Fruit fly (Drosophila melanogaster) whole organism, embryonic: ENCODE results near the gene Ublcp1.

Source experiments
- Ada2b ChIP-seq: fragments of 200-800 bp; sonication (Bioruptor generic); IDR thresholded peaks from 2 replicates; pipeline ENCODE4 v1.3.6; 2022; ENCODE audit warnings: missing biosample characterization, missing genetic modification characterization
- Asciz ChIP-seq: fragments of 200-800 bp; sonication (Bioruptor generic); optimal IDR thresholded peaks from 2 replicates; lab custom pipeline; 2017; ENCODE audit warnings: missing biosample characterization, mild to moderate bottlenecking, missing genetic modification characterization, missing genetic modification reagents
- B-H2 ChIP-seq: fragments of 200-800 bp; sonication (Bioruptor generic); optimal IDR thresholded peaks from 2 replicates; lab custom pipeline; 2018; ENCODE audit warnings: missing biosample characterization, mild to moderate bottlenecking, missing genetic modification characterization
- Bdp1 ChIP-seq: fragments of 200-800 bp; sonication (Bioruptor generic); optimal IDR thresholded peaks from 3 replicates; lab custom pipeline; 2016; ENCODE audit warnings: missing biosample characterization, missing genetic modification characterization
- CG1024 ChIP-seq: fragments of 200-800 bp; sonication (Bioruptor generic); IDR thresholded peaks from 2 replicates; pipeline ENCODE4 v1.3.6; 2022; ENCODE audit warnings: missing biosample characterization, missing genetic modification characterization
- CG13123 ChIP-seq: fragments of 200-800 bp; sonication (Bioruptor generic); optimal IDR thresholded peaks from 2 replicates; lab custom pipeline; 2016; ENCODE audit warnings: missing biosample characterization, missing genetic modification characterization
- CG15601 ChIP-seq: fragments of 200-800 bp; sonication (Bioruptor generic); optimal IDR thresholded peaks from 3 replicates; lab custom pipeline; 2019; ENCODE audit warnings: missing biosample characterization, mild to moderate bottlenecking, missing genetic modification characterization, moderate library complexity
- CG1647 ChIP-seq: fragments of 200-800 bp; sonication (Bioruptor generic); optimal IDR thresholded peaks from 3 replicates; lab custom pipeline; 2016; ENCODE audit warnings: missing biosample characterization, missing genetic modification characterization
- CG17328 ChIP-seq: fragments of 200-800 bp; sonication (Bioruptor generic); IDR thresholded peaks from 2 replicates; pipeline ENCODE4 v1.3.6; 2022; ENCODE audit warnings: missing biosample characterization, missing genetic modification characterization
- CG17361 ChIP-seq: fragments of 200-800 bp; sonication (Bioruptor generic); IDR thresholded peaks from 3 replicates; pipeline ENCODE4 v1.3.6; 2022; ENCODE audit warnings: missing biosample characterization, missing genetic modification characterization
- CG2116 ChIP-seq: fragments of 200-800 bp; sonication (Bioruptor generic); optimal IDR thresholded peaks from 3 replicates; lab custom pipeline; 2018; ENCODE audit warnings: missing biosample characterization, mild to moderate bottlenecking, missing genetic modification characterization
- CG31365 ChIP-seq: fragments of 200-800 bp; sonication (Bioruptor generic); optimal IDR thresholded peaks from 2 replicates; lab custom pipeline; 2018; ENCODE audit warnings: missing biosample characterization, mild to moderate bottlenecking, missing genetic modification characterization
- CG32772 ChIP-seq: fragments of 200-800 bp; sonication (Bioruptor generic); IDR thresholded peaks from 2 replicates; pipeline ENCODE4 v1.3.6; 2022; ENCODE audit warnings: missing biosample characterization, missing genetic modification characterization
- CG4707 ChIP-seq: fragments of 200-800 bp; sonication (Bioruptor generic); optimal IDR thresholded peaks from 2 replicates; lab custom pipeline; 2018; ENCODE audit warnings: missing biosample characterization, mild to moderate bottlenecking, missing genetic modification characterization, moderate library complexity
- CG5953 ChIP-seq: fragments of 200-800 bp; sonication (Bioruptor generic); IDR thresholded peaks from 2 replicates; pipeline ENCODE4 v1.3.6; 2022; ENCODE audit warnings: missing biosample characterization, missing genetic modification characterization
- CG6175 ChIP-seq: fragments of 200-800 bp; sonication (Bioruptor generic); IDR thresholded peaks from 3 replicates; pipeline ENCODE4 v1.3.6; 2022; ENCODE audit warnings: missing biosample characterization, missing genetic modification characterization
- CG6254 ChIP-seq: fragments of 200-800 bp; sonication (Bioruptor generic); optimal IDR thresholded peaks from 3 replicates; lab custom pipeline; 2017; ENCODE audit warnings: mild to moderate bottlenecking, missing biosample characterization, missing genetic modification reagents, missing genetic modification characterization
- CG6654 ChIP-seq: fragments of 200-800 bp; sonication (Bioruptor generic); optimal IDR thresholded peaks from 2 replicates; lab custom pipeline; 2017; ENCODE audit warnings: missing biosample characterization, mild to moderate bottlenecking, missing genetic modification characterization
- CG8281 ChIP-seq: fragments of 200-800 bp; sonication (Bioruptor generic); optimal IDR thresholded peaks from 2 replicates; lab custom pipeline; 2018; ENCODE audit warnings: missing biosample characterization, mild to moderate bottlenecking, missing genetic modification characterization, moderate library complexity
- CG8765 ChIP-seq: fragments of 200-800 bp; sonication (Bioruptor generic); IDR thresholded peaks from 2 replicates; pipeline ENCODE4 v1.3.6; 2022; ENCODE audit warnings: missing biosample characterization, missing genetic modification characterization
- Dfd ChIP-seq, 2 experiments: fragments of >200 bp; optimal IDR thresholded peaks; 2 replicates each; lab custom pipeline; 2017; ENCODE audit warnings: missing biosample characterization in 2 of 2, missing genetic modification characterization in 2 of 2
- Doc2 ChIP-seq: fragments of 200-800 bp; sonication (Bioruptor generic); IDR thresholded peaks from 2 replicates; pipeline ENCODE4 v1.3.6; 2022; ENCODE audit warnings: missing biosample characterization, missing genetic modification characterization
- Gsc ChIP-seq: fragments of 200-800 bp; sonication (Bioruptor generic); IDR thresholded peaks from 2 replicates; pipeline ENCODE4 v1.3.6; 2022; ENCODE audit warnings: missing biosample characterization, missing genetic modification characterization
- Hmr ChIP-seq: fragments of 200-800 bp; sonication (Bioruptor generic); optimal IDR thresholded peaks from 3 replicates; lab custom pipeline; 2017; ENCODE audit warnings: mild to moderate bottlenecking, missing biosample characterization, missing genetic modification reagents, missing genetic modification characterization
- Hsf ChIP-seq: fragments of 200-800 bp; sonication (Bioruptor generic); optimal IDR thresholded peaks from 3 replicates; lab custom pipeline; 2016; ENCODE audit warnings: missing biosample characterization, missing genetic modification characterization
- Jarid2 ChIP-seq: fragments of 200-800 bp; sonication (Bioruptor generic); optimal IDR thresholded peaks from 3 replicates; lab custom pipeline; 2017; ENCODE audit warnings: mild to moderate bottlenecking, missing biosample characterization, missing genetic modification reagents, missing genetic modification characterization
- Mes4 ChIP-seq: fragments of 200-800 bp; sonication (Bioruptor generic); optimal IDR thresholded peaks from 2 replicates; lab custom pipeline; 2016; ENCODE audit warnings: missing biosample characterization, missing genetic modification characterization
- Mrtf ChIP-seq: fragments of 200-800 bp; sonication (Bioruptor generic); IDR thresholded peaks from 3 replicates; pipeline ENCODE4 v1.3.6; 2022; ENCODE audit warnings: missing biosample characterization, missing genetic modification characterization
- Tbp ChIP-seq: fragments of >200 bp; optimal IDR thresholded peaks from 2 replicates; lab custom pipeline; 2018; ENCODE audit warnings: missing biosample characterization, missing genetic modification characterization
- YL-1 ChIP-seq: fragments of 200-800 bp; sonication (Bioruptor generic); optimal IDR thresholded peaks from 3 replicates; lab custom pipeline; 2017; ENCODE audit warnings: missing biosample characterization, mild to moderate bottlenecking, missing genetic modification characterization
- az2 ChIP-seq: fragments of 200-800 bp; sonication (Bioruptor generic); optimal IDR thresholded peaks from 3 replicates; lab custom pipeline; 2016; ENCODE audit warnings: missing biosample characterization, missing genetic modification characterization
- ci ChIP-seq: fragments of 200-800 bp; sonication (Bioruptor generic); IDR thresholded peaks from 3 replicates; pipeline ENCODE4 v1.3.6; 2022; ENCODE audit warnings: missing biosample characterization, missing genetic modification characterization
- danr ChIP-seq: fragments of 200-800 bp; sonication (Bioruptor generic); IDR thresholded peaks from 2 replicates; pipeline ENCODE4 v1.3.6; 2022; ENCODE audit warnings: missing biosample characterization, missing genetic modification characterization
- dpn ChIP-seq, 2 experiments: fragments of 200-800 bp; sonication (Bioruptor generic); optimal IDR thresholded peaks; 3 replicates each; lab custom pipeline; 2016; ENCODE audit warnings: missing biosample characterization in 2 of 2, missing genetic modification characterization in 2 of 2
- esg ChIP-seq: fragments of 200-800 bp; sonication (Bioruptor generic); conservative IDR thresholded peaks from 2 replicates; pipeline ENCODE4 v1.3.6; 2022; ENCODE audit warnings: missing biosample characterization, missing genetic modification characterization
- gce ChIP-seq: fragments of 200-800 bp; sonication (Bioruptor generic); IDR thresholded peaks from 3 replicates; pipeline ENCODE4 v1.3.6; 2022; ENCODE audit warnings: missing biosample characterization, missing genetic modification characterization
- grau ChIP-seq: fragments of 200-800 bp; optimal IDR thresholded peaks from 3 replicates; lab custom pipeline; 2019; ENCODE audit warnings: missing biosample characterization, mild to moderate bottlenecking, missing genetic modification characterization, moderate library complexity
- ind ChIP-seq: fragments of 200-800 bp; sonication (Bioruptor generic); optimal IDR thresholded peaks from 3 replicates; lab custom pipeline; 2016; ENCODE audit warnings: missing biosample characterization, missing genetic modification characterization
- jumu ChIP-seq: fragments of 200-800 bp; sonication (Bioruptor generic); optimal IDR thresholded peaks from 3 replicates; lab custom pipeline; 2016; ENCODE audit warnings: missing biosample characterization, missing genetic modification characterization
- knrl ChIP-seq: fragments of 200-800 bp; sonication (Bioruptor generic); IDR thresholded peaks from 3 replicates; pipeline ENCODE4 v1.3.6; 2022; ENCODE audit warnings: missing biosample characterization, missing genetic modification characterization; ENCODE audit not compliant: partially characterized antibody
- mirr ChIP-seq: fragments of 200-800 bp; sonication (Bioruptor generic); optimal IDR thresholded peaks from 3 replicates; lab custom pipeline; 2018; ENCODE audit warnings: missing biosample characterization, mild to moderate bottlenecking, missing genetic modification characterization
- nerfin-2 ChIP-seq: fragments of 200-800 bp; sonication (Bioruptor generic); IDR thresholded peaks from 2 replicates; pipeline ENCODE4 v1.3.6; 2022; ENCODE audit warnings: missing biosample characterization, missing genetic modification characterization; ENCODE audit not compliant: partially characterized antibody
- onecut ChIP-seq: fragments of 200-800 bp; sonication (Bioruptor generic); IDR thresholded peaks from 2 replicates; pipeline ENCODE4 v1.3.6; 2022; ENCODE audit warnings: missing biosample characterization, missing genetic modification characterization
- peb ChIP-seq: fragments of 200-800 bp; sonication (Bioruptor generic); IDR thresholded peaks from 2 replicates; pipeline ENCODE4 v1.3.6; 2022; ENCODE audit warnings: missing biosample characterization, missing genetic modification characterization
- prd ChIP-seq, 3 experiments: fragments of >200 bp in 2 of 3; fragments of 200-800 bp in 1 of 3; sonication (Bioruptor generic) in 1 of 3; optimal IDR thresholded peaks in 2 of 3; IDR thresholded peaks in 1 of 3; 2 replicates in 2 of 3; 3 replicates in 1 of 3; pipeline versions ENCODE4 v1.3.6 to Lab custom; 2017 to 2022; ENCODE audit warnings: missing biosample characterization in 1 of 3, missing genetic modification characterization in 1 of 3
- run ChIP-seq: fragments of 200-800 bp; sonication (Bioruptor generic); optimal IDR thresholded peaks from 3 replicates; lab custom pipeline; 2018; ENCODE audit warnings: missing biosample characterization, mild to moderate bottlenecking, missing genetic modification characterization
- shn ChIP-seq: fragments of 200-800 bp; sonication (Bioruptor generic); optimal IDR thresholded peaks from 3 replicates; lab custom pipeline; 2016; ENCODE audit warnings: missing biosample characterization, missing genetic modification characterization
- sqz ChIP-seq: fragments of 200-800 bp; sonication (Bioruptor generic); optimal IDR thresholded peaks from 3 replicates; lab custom pipeline; 2018; ENCODE audit warnings: missing biosample characterization, mild to moderate bottlenecking, missing genetic modification characterization
- tgo ChIP-seq: fragments of 200-800 bp; sonication (Bioruptor generic); IDR thresholded peaks from 3 replicates; pipeline ENCODE4 v1.3.6; 2022; ENCODE audit warnings: missing biosample characterization, missing genetic modification characterization
- ttk ChIP-seq: fragments of 200-800 bp; sonication (Bioruptor generic); IDR thresholded peaks from 2 replicates; pipeline ENCODE4 v2.1.2; 2022; ENCODE audit warnings: missing biosample characterization, missing genetic modification characterization
- usp ChIP-seq: fragments of >200 bp; optimal IDR thresholded peaks from 2 replicates; lab custom pipeline; 2017; ENCODE audit warnings: missing biosample characterization, missing genetic modification characterization

Gene Ublcp1

dm6 chr3R:23067209-23067826 is 6.0 kb downstream of the Ublcp1 start, which contains the start of gene CG17111 (continued):
- TF ChIP-seq prd (optimal IDR thresholded peaks at IDR 0.05; lab: Kevin White, UChicago) (no peak), prd (GFP tag; IDR thresholded peaks at IDR 0.05; lab: Robert Waterston, UW) (0 out of 3 replicates have a peak, but pooled peaks have one; percentile 19), CG1647 (GFP tag; lab: Kevin White, UChicago) (no peak), ttk (GFP tag; lab: Robert Waterston, UW) (0 out of 2 replicates have a peak, but pooled peaks have one; percentile 35), usp (no peak), CG8281 (tag; lab: Kevin White, UChicago) (no peak), CG2116 (GFP tag; lab: Kevin White, UChicago) (no peak), Hmr (peak; percentile 37), Mes4 (GFP tag; lab: Kevin White, UChicago) (no peak), CG8765 (no peak), CG17328 (GFP tag; lab: Robert Waterston, UW) (no peak), CG32772 (GFP tag; lab: Robert Waterston, UW) (no peak), CG15601 (no peak), CG17361 (no peak; the same call in 2 of the 3 replicates), gce (GFP tag; lab: Robert Waterston, UW) (no peak), dpn (GFP tag; optimal IDR thresholded peaks at IDR 0.05; lab: Kevin White, UChicago) (peak in 1 of 2 experiments; percentile 53), Asciz (GFP tag; lab: Kevin White, UChicago) (no peak), CG31365 (no peak), peb (no peak), sqz (GFP tag; lab: Kevin White, UChicago) (no peak), Tbp (GFP tag; lab: Kevin White, UChicago) (no peak), ind (GFP tag; lab: Kevin White, UChicago) (peak; percentile 47), Mrtf (GFP tag; lab: Robert Waterston, UW) (no peak), tgo (GFP tag; lab: Robert Waterston, UW) (peak; percentile 17; the same call in 1 of the 3 replicates), nerfin-2 (no peak), mirr (no peak), jumu (no peak), CG5953 (no peak), CG1024 (GFP tag; lab: Robert Waterston, UW) (no peak), Ada2b (GFP tag; lab: Robert Waterston, UW) (0 out of 2 replicates have a peak, but pooled peaks have one; percentile 18), Doc2 (GFP tag; lab: Robert Waterston, UW) (no peak), shn (no peak), az2 (GFP tag; lab: Kevin White, UChicago) (peak; percentile 15), YL-1 (GFP tag; lab: Kevin White, UChicago) (no peak), Hsf (peak; percentile 18), danr (GFP tag; lab: Robert Waterston, UW) (no peak), CG6175 (GFP tag; lab: Robert Waterston, UW) (no peak), CG6254 (no peak), CG6654 (GFP tag; lab: Kevin White, UChicago) (no peak), knrl (no peak), run (tag; lab: Kevin White, UChicago) (no peak), Gsc (GFP tag; lab: Robert Waterston, UW) (no peak), Bdp1 (GFP tag; lab: Kevin White, UChicago) (no peak), Jarid2 (GFP tag; lab: Kevin White, UChicago) (no peak), CG4707 (no peak), esg (GFP tag; lab: Robert Waterston, UW) (peak; percentile 24; the same call in 1 of the 2 replicates), onecut (0 out of 2 replicates have a peak, but pooled peaks have one; percentile 5), Dfd (GFP tag; optimal IDR thresholded peaks at IDR 0.05; lab: Kevin White, UChicago) (no peak), B-H2 (no peak), CG13123 (GFP tag; lab: Kevin White, UChicago) (no peak), ci (GFP tag; lab: Robert Waterston, UW) (no peak), grau (tag; lab: Kevin White, UChicago) (no peak)
